Fruit fly (Drosophila melanogaster) whole organism: ENCODE data around the gene kraken.

Experiments used
- CG8478 ChIP-seq: fragments of >200 bp; optimal IDR thresholded peaks from 2 replicates; lab custom pipeline; 2018; ENCODE audit warnings: inconsistent platforms
- Dll ChIP-seq: fragments of >200 bp; optimal IDR thresholded peaks from 2 replicates; lab custom pipeline; 2017
- EcR ChIP-seq, 2 experiments: fragments of >200 bp; optimal IDR thresholded peaks; 2 replicates each; lab custom pipeline; 2017; ENCODE audit warnings: missing biosample characterization in 2 of 2, missing genetic modification characterization in 2 of 2, missing genetic modification reagents in 2 of 2
- pan ChIP-seq: fragments of >200 bp; optimal IDR thresholded peaks from 2 replicates; lab custom pipeline; 2017
- psq ChIP-seq: fragments of >200 bp; optimal IDR thresholded peaks from 2 replicates; lab custom pipeline; 2017
- usp ChIP-seq: fragments of >200 bp; optimal IDR thresholded peaks from 2 replicates; lab custom pipeline; 2017; ENCODE audit warnings: missing biosample characterization, missing genetic modification characterization, mixed read lengths

Gene kraken

dm6 chr2L:852647-853111 is at the start of gene kraken, which contains the start of gene CG4291:
kraken (plus strand) TSS chr2L:852768.
CG4291 (minus strand) TSS chr2L:852730.
- TF ChIP-seq pan (lab: Kevin White, UChicago) (no peak), usp (GFP tag; lab: Kevin White, UChicago) (no peak), psq (lab: Kevin White, UChicago) (no peak), CG8478 (lab: Kevin White, UChicago) (no peak), Dll (lab: Kevin White, UChicago) (no peak), EcR (GFP tag; optimal IDR thresholded peaks at IDR 0.05; lab: Kevin White, UChicago) (no peak)

dm6 chr2L:810277-810676 is 42.3 kb upstream of the kraken start, which contains the start of gene Nnf1b:
Nnf1b (plus strand) TSS chr2L:810577.
- no peak for TF ChIP-seq psq (lab: Kevin White, UChicago)

- TF ChIP-seq psq (lab: Kevin White, UChicago) (no peak), EcR (GFP tag; optimal IDR thresholded peaks at IDR 0.05; lab: Kevin White, UChicago) (no peak), CG8478 (lab: Kevin White, UChicago) (no peak), usp (GFP tag; lab: Kevin White, UChicago) (no peak), Dll (lab: Kevin White, UChicago) (no peak), pan (lab: Kevin White, UChicago) (no peak)
Observed at dm6 chr2L:811405-811804, 41.2 kb upstream of the kraken start, which contains the start of gene Dbp21E2. Dbp21E2 (plus strand) TSS chr2L:811584.

- TF ChIP-seq pan (lab: Kevin White, UChicago) = no peak
- TF ChIP-seq psq (lab: Kevin White, UChicago) = no peak
- TF ChIP-seq usp (GFP tag; lab: Kevin White, UChicago) = no peak
- TF ChIP-seq EcR (GFP tag; optimal IDR thresholded peaks at IDR 0.05; lab: Kevin White, UChicago) = no peak
- TF ChIP-seq Dll (lab: Kevin White, UChicago) = no peak
- no peak for TF ChIP-seq CG8478 (lab: Kevin White, UChicago)
Observed at dm6 chr2L:815785-816389, 36.7 kb upstream of the kraken start, which contains the start of the genes Saf6 and Pex12. Saf6 (minus strand) TSS chr2L:815950. Pex12 (plus strand) TSS chr2L:815993.

- TF ChIP-seq pan (lab: Kevin White, UChicago) = no peak
- no peak for TF ChIP-seq EcR (GFP tag; optimal IDR thresholded peaks at IDR 0.05; lab: Kevin White, UChicago)
- TF ChIP-seq usp (GFP tag; lab: Kevin White, UChicago) = no peak
- no peak for TF ChIP-seq psq (lab: Kevin White, UChicago)
- no peak for TF ChIP-seq Dll (lab: Kevin White, UChicago)
- TF ChIP-seq CG8478 (lab: Kevin White, UChicago) = no peak
Observed at dm6 chr2L:817850-818249, 34.7 kb upstream of the kraken start, which contains the start of gene CG15880. CG15880 (minus strand) TSS chr2L:817950.

dm6 chr2L:819315-820032 is 33.1 kb upstream of the kraken start, which contains the start of the genes PGAP2 and Clp:
PGAP2 (minus strand) TSS chr2L:819508.
Clp (plus strand) TSS chr2L:819964.
- TF ChIP-seq usp (GFP tag; lab: Kevin White, UChicago) (no peak), psq (lab: Kevin White, UChicago) (no peak), pan (lab: Kevin White, UChicago) (no peak), EcR (GFP tag; optimal IDR thresholded peaks at IDR 0.05; lab: Kevin White, UChicago) (no peak), CG8478 (lab: Kevin White, UChicago) (no peak), Dll (lab: Kevin White, UChicago) (no peak)

- TF ChIP-seq pan (lab: Kevin White, UChicago) = no peak
- TF ChIP-seq EcR (GFP tag; optimal IDR thresholded peaks at IDR 0.05; lab: Kevin White, UChicago) = no peak
- no peak for TF ChIP-seq usp (GFP tag; lab: Kevin White, UChicago)
Observed at dm6 chr2L:821242-821985, 31.2 kb upstream of the kraken start, which contains the start of gene CG3662. CG3662 (plus strand) TSS chr2L:821289.

- TF ChIP-seq psq (lab: Kevin White, UChicago) (no peak), usp (GFP tag; lab: Kevin White, UChicago) (no peak), EcR (GFP tag; optimal IDR thresholded peaks at IDR 0.05; lab: Kevin White, UChicago) (no peak), pan (lab: Kevin White, UChicago) (no peak), Dll (lab: Kevin White, UChicago) (no peak), CG8478 (lab: Kevin White, UChicago) (no peak)
Observed at dm6 chr2L:821986-822711, 30.4 kb upstream of the kraken start.

dm6 chr2L:825768-826263 is 26.8 kb upstream of the kraken start, which contains the start of the genes CG3862 and dock:
CG3862 (minus strand) TSS chr2L:825861.
dock (plus strand) TSS chr2L:825969.
- TF ChIP-seq usp (GFP tag; lab: Kevin White, UChicago) (no peak), EcR (GFP tag; optimal IDR thresholded peaks at IDR 0.05; lab: Kevin White, UChicago) (no peak), Dll (lab: Kevin White, UChicago) (no peak), psq (lab: Kevin White, UChicago) (no peak), pan (lab: Kevin White, UChicago) (no peak), CG8478 (lab: Kevin White, UChicago) (no peak)

dm6 chr2L:826388-826787 is 26.2 kb upstream of the kraken start:
- peak; percentile 46 for TF ChIP-seq Dll (lab: Kevin White, UChicago)
- TF ChIP-seq usp (GFP tag; lab: Kevin White, UChicago) = no peak
